Worm (Caenorhabditis elegans): ENCODE results near the gene R10E11.9.

DNA sequence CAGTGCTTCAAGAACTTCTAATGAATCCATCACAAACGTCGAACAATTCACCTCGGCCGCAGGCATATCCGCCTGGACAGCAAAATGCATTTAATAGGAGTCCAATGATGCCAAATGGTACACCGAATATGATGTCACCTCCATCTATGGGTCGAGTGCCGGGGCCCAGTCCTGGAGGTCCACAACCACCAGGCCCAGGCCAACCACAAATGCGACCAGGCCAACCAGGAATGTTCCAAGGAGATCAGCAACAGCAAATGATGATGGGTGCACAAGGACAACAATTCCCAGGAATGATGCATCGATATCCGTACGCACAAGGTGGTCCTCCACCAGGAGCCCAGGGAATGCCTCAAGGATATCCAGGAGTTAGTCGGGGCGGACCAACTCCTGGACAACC is 26.3 kb downstream of the R10E11.9 start:
- TF ChIP-seq ets-4 (GFP tag; optimal IDR thresholded peaks at IDR 0.05), result no peak
- TF ChIP-seq ama-1 (optimal IDR thresholded peaks at IDR 0.05), result no peak
- no peak for TF ChIP-seq ama-1 (GFP tag; optimal IDR thresholded peaks at IDR 0.05)
- TF ChIP-seq nhr-90 (tag; optimal IDR thresholded peaks at IDR 0.05), result no peak
- TF ChIP-seq bed-1 (GFP tag; IDR thresholded peaks at IDR 0.05), result no peak
- no peak for TF ChIP-seq mes-4 (tag; optimal IDR thresholded peaks at IDR 0.05)
- TF ChIP-seq attf-3 (GFP tag; conservative IDR thresholded peaks at IDR 0.05), result no peak
